Fruit fly (Drosophila melanogaster) whole organism, embryonic: ENCODE measurements around the gene CG1943.

Experiments used
- Ada2b ChIP-seq: fragments of 200-800 bp; sonication (Bioruptor generic); IDR thresholded peaks from 2 replicates; pipeline ENCODE4 v1.3.6; 2022; ENCODE audit warnings: missing biosample characterization, missing genetic modification characterization
- B-H1 ChIP-seq: fragments of 200-800 bp; sonication (Bioruptor generic); IDR thresholded peaks from 3 replicates; pipeline ENCODE4 v1.3.6; 2022; ENCODE audit warnings: missing biosample characterization, missing genetic modification characterization
- CG10267 ChIP-seq: fragments of 200-800 bp; sonication (Bioruptor generic); optimal IDR thresholded peaks from 2 replicates; lab custom pipeline; 2018; ENCODE audit warnings: missing biosample characterization, mild to moderate bottlenecking, missing genetic modification characterization, moderate library complexity
- CG11560 ChIP-seq: fragments of 200-800 bp; sonication (Bioruptor generic); IDR thresholded peaks from 3 replicates; pipeline ENCODE4 v1.3.6; 2022; ENCODE audit warnings: missing biosample characterization, missing genetic modification characterization
- CG11695 ChIP-seq: fragments of 200-800 bp; sonication (Bioruptor generic); IDR thresholded peaks from 3 replicates; pipeline ENCODE4 v1.3.6; 2022; ENCODE audit warnings: missing biosample characterization, missing genetic modification characterization
- CG15479 ChIP-seq: fragments of 200-800 bp; sonication (Bioruptor generic); optimal IDR thresholded peaks from 3 replicates; lab custom pipeline; 2019; ENCODE audit warnings: missing biosample characterization, mild to moderate bottlenecking, missing genetic modification characterization, moderate library complexity
- CG16779 ChIP-seq: fragments of 200-800 bp; sonication (Bioruptor generic); IDR thresholded peaks from 2 replicates; pipeline ENCODE4 v1.3.6; 2022; ENCODE audit warnings: missing biosample characterization, missing genetic modification characterization
- CG16813 ChIP-seq: fragments of 200-800 bp; sonication (Bioruptor generic); IDR thresholded peaks from 3 replicates; pipeline ENCODE4 v1.3.6; 2022; ENCODE audit warnings: missing biosample characterization, missing genetic modification characterization; ENCODE audit not compliant: partially characterized antibody
- CG17912 ChIP-seq: fragments of 200-800 bp; sonication (Bioruptor generic); optimal IDR thresholded peaks from 2 replicates; lab custom pipeline; 2018; ENCODE audit warnings: missing biosample characterization, mild to moderate bottlenecking, missing genetic modification characterization
- CG2199 ChIP-seq: fragments of 200-800 bp; sonication (Bioruptor generic); IDR thresholded peaks from 3 replicates; pipeline ENCODE4 v1.3.6; 2022; ENCODE audit warnings: missing biosample characterization, missing genetic modification characterization
- CG3065 ChIP-seq: fragments of 200-800 bp; sonication (Bioruptor generic); optimal IDR thresholded peaks from 2 replicates; lab custom pipeline; 2016; ENCODE audit warnings: missing biosample characterization, missing genetic modification characterization
- CG33213 ChIP-seq: fragments of 200-800 bp; sonication (Bioruptor generic); optimal IDR thresholded peaks from 3 replicates; lab custom pipeline; 2016; ENCODE audit warnings: missing biosample characterization, missing genetic modification characterization
- CG4328 ChIP-seq: fragments of 200-800 bp; sonication (Bioruptor generic); optimal IDR thresholded peaks from 3 replicates; lab custom pipeline; 2017; ENCODE audit warnings: missing biosample characterization, missing genetic modification reagents, missing genetic modification characterization
- CG5180 ChIP-seq: fragments of 200-800 bp; sonication (Bioruptor generic); optimal IDR thresholded peaks from 3 replicates; lab custom pipeline; 2017; ENCODE audit warnings: missing biosample characterization, missing genetic modification characterization, mild to moderate bottlenecking, moderate library complexity, missing genetic modification reagents
- CG8765 ChIP-seq: fragments of 200-800 bp; sonication (Bioruptor generic); IDR thresholded peaks from 2 replicates; pipeline ENCODE4 v1.3.6; 2022; ENCODE audit warnings: missing biosample characterization, missing genetic modification characterization
- CG9437 ChIP-seq: fragments of 200-800 bp; sonication (Bioruptor generic); optimal IDR thresholded peaks from 2 replicates; lab custom pipeline; 2018; ENCODE audit warnings: missing biosample characterization, mild to moderate bottlenecking, missing genetic modification characterization
- CHES-1-like ChIP-seq: fragments of 200-800 bp; sonication (Bioruptor generic); optimal IDR thresholded peaks from 2 replicates; lab custom pipeline; 2016; ENCODE audit warnings: missing biosample characterization, missing genetic modification characterization
- CrebB ChIP-seq: fragments of 200-800 bp; sonication (Bioruptor generic); optimal IDR thresholded peaks from 3 replicates; lab custom pipeline; 2018; ENCODE audit warnings: missing biosample characterization, mild to moderate bottlenecking, missing genetic modification characterization
- D ChIP-seq, 2 experiments: fragments of 200-800 bp in 1 of 2; fragments of >200 bp in 1 of 2; sonication (Bioruptor generic) in 1 of 2; optimal IDR thresholded peaks; 2 replicates in 1 of 2; 3 replicates in 1 of 2; lab custom pipeline; 2017; ENCODE audit warnings: mild to moderate bottlenecking in 1 of 2, missing biosample characterization in 1 of 2, missing genetic modification characterization in 1 of 2, missing genetic modification reagents in 1 of 2
- D19B ChIP-seq: fragments of 200-800 bp; sonication (Bioruptor generic); optimal IDR thresholded peaks from 2 replicates; lab custom pipeline; 2017; ENCODE audit warnings: missing biosample characterization, mild to moderate bottlenecking, missing genetic modification characterization
- Dll ChIP-seq: fragments of 200-800 bp; sonication (Bioruptor generic); IDR thresholded peaks from 4 replicates; pipeline ENCODE4 v1.3.6; 2022; ENCODE audit warnings: missing biosample characterization, missing genetic modification characterization; ENCODE audit not compliant: partially characterized antibody
- Dref ChIP-seq: fragments of 200-800 bp; sonication (Bioruptor generic); IDR thresholded peaks from 2 replicates; pipeline ENCODE4 v1.3.6; 2022; ENCODE audit warnings: missing biosample characterization, missing genetic modification characterization
- ERR ChIP-seq: fragments of 200-800 bp; sonication (Bioruptor generic); optimal IDR thresholded peaks from 2 replicates; lab custom pipeline; 2016; ENCODE audit warnings: missing biosample characterization, missing genetic modification characterization
- Gsc ChIP-seq: fragments of 200-800 bp; sonication (Bioruptor generic); IDR thresholded peaks from 2 replicates; pipeline ENCODE4 v1.3.6; 2022; ENCODE audit warnings: missing biosample characterization, missing genetic modification characterization
- Gug ChIP-seq: fragments of 200-800 bp; sonication (Bioruptor generic); IDR thresholded peaks from 4 replicates; pipeline ENCODE4 v1.3.6; 2022; ENCODE audit warnings: missing biosample characterization, missing genetic modification characterization
- HLH54F ChIP-seq: fragments of 200-800 bp; sonication (Bioruptor generic); optimal IDR thresholded peaks from 3 replicates; lab custom pipeline; 2016; ENCODE audit warnings: missing biosample characterization, missing genetic modification characterization
- Hr78 ChIP-seq, 2 experiments: fragments of 200-800 bp in 1 of 2; fragments of >200 bp in 1 of 2; sonication (Bioruptor generic) in 1 of 2; optimal IDR thresholded peaks; 2 replicates each; lab custom pipeline; 2017 to 2019; ENCODE audit warnings: missing biosample characterization in 2 of 2, missing genetic modification characterization in 2 of 2, mild to moderate bottlenecking in 1 of 2, moderate library complexity in 1 of 2
- Mrtf ChIP-seq: fragments of 200-800 bp; sonication (Bioruptor generic); IDR thresholded peaks from 3 replicates; pipeline ENCODE4 v1.3.6; 2022; ENCODE audit warnings: missing biosample characterization, missing genetic modification characterization
- NFAT ChIP-seq: fragments of 200-800 bp; sonication (Bioruptor generic); IDR thresholded peaks from 2 replicates; pipeline ENCODE4 v1.3.6; 2022; ENCODE audit warnings: missing biosample characterization, missing genetic modification characterization
- Optix ChIP-seq: fragments of 200-800 bp; sonication (Bioruptor generic); IDR thresholded peaks from 3 replicates; pipeline ENCODE4 v1.3.6; 2022; ENCODE audit warnings: missing biosample characterization, missing genetic modification characterization
- Poxn ChIP-seq: fragments of 200-800 bp; sonication (Bioruptor generic); IDR thresholded peaks from 2 replicates; pipeline ENCODE4 v1.3.6; 2022; ENCODE audit warnings: missing biosample characterization, missing genetic modification characterization
- Six4 ChIP-seq: fragments of 200-800 bp; sonication (Bioruptor generic); optimal IDR thresholded peaks from 2 replicates; lab custom pipeline; 2016; ENCODE audit warnings: missing biosample characterization, missing genetic modification characterization
- Sry-δ ChIP-seq: fragments of 200-800 bp; sonication (Bioruptor generic); optimal IDR thresholded peaks from 2 replicates; lab custom pipeline; 2016; ENCODE audit warnings: missing biosample characterization, missing genetic modification characterization
- ab ChIP-seq: fragments of 200-800 bp; sonication (Bioruptor generic); optimal IDR thresholded peaks from 2 replicates; lab custom pipeline; 2016; ENCODE audit warnings: missing biosample characterization, missing genetic modification characterization
- caup ChIP-seq: fragments of 200-800 bp; sonication (Bioruptor generic); optimal IDR thresholded peaks from 3 replicates; lab custom pipeline; 2017; ENCODE audit warnings: missing biosample characterization, mild to moderate bottlenecking, missing genetic modification characterization, moderate library complexity; ENCODE audit not compliant: severe bottlenecking
- chif ChIP-seq, 2 experiments: fragments of 200-800 bp; sonication (Bioruptor generic); optimal IDR thresholded peaks; 3 replicates each; lab custom pipeline; 2016; ENCODE audit warnings: missing biosample characterization in 2 of 2, missing genetic modification characterization in 2 of 2
- cwo ChIP-seq: fragments of 200-800 bp; sonication (Bioruptor generic); optimal IDR thresholded peaks from 3 replicates; lab custom pipeline; 2017; ENCODE audit warnings: missing biosample characterization, missing genetic modification characterization, mild to moderate bottlenecking, moderate library complexity, missing genetic modification reagents
- fru ChIP-seq: fragments of >200 bp; optimal IDR thresholded peaks from 2 replicates; lab custom pipeline; 2017
- gfzf ChIP-seq: fragments of 200-800 bp; sonication (Bioruptor generic); optimal IDR thresholded peaks from 2 replicates; lab custom pipeline; 2016; ENCODE audit warnings: missing biosample characterization, mild to moderate bottlenecking, missing genetic modification characterization, moderate library complexity
- gsb ChIP-seq: fragments of 200-800 bp; sonication (Bioruptor generic); IDR thresholded peaks from 2 replicates; pipeline ENCODE4 v1.3.6; 2022; ENCODE audit warnings: missing biosample characterization, missing genetic modification characterization
- hth ChIP-seq: fragments of >200 bp; optimal IDR thresholded peaks from 2 replicates; lab custom pipeline; 2017; ENCODE audit warnings: inconsistent platforms
- insv ChIP-seq, 2 experiments: fragments of 200-800 bp; sonication (Bioruptor generic); optimal IDR thresholded peaks; 3 replicates each; lab custom pipeline; 2016 to 2018; ENCODE audit warnings: missing biosample characterization in 2 of 2, missing genetic modification characterization in 2 of 2
- jumu ChIP-seq: fragments of 200-800 bp; sonication (Bioruptor generic); optimal IDR thresholded peaks from 3 replicates; lab custom pipeline; 2016; ENCODE audit warnings: missing biosample characterization, missing genetic modification characterization
- nerfin-1 ChIP-seq: fragments of 200-800 bp; sonication (Bioruptor generic); optimal IDR thresholded peaks from 3 replicates; lab custom pipeline; 2019; ENCODE audit warnings: missing biosample characterization, mild to moderate bottlenecking, missing genetic modification characterization, moderate library complexity
- org-1 ChIP-seq: fragments of 200-800 bp; sonication (Bioruptor generic); optimal IDR thresholded peaks from 2 replicates; lab custom pipeline; 2017; ENCODE audit warnings: missing biosample characterization, missing genetic modification characterization
- phol ChIP-seq: fragments of 200-800 bp; sonication (Bioruptor generic); optimal IDR thresholded peaks from 3 replicates; lab custom pipeline; 2018; ENCODE audit warnings: missing biosample characterization, mild to moderate bottlenecking, missing genetic modification characterization, moderate library complexity
- run ChIP-seq: fragments of 200-800 bp; sonication (Bioruptor generic); optimal IDR thresholded peaks from 3 replicates; lab custom pipeline; 2018; ENCODE audit warnings: missing biosample characterization, mild to moderate bottlenecking, missing genetic modification characterization
- ssp ChIP-seq: fragments of 200-800 bp; sonication (Bioruptor generic); IDR thresholded peaks from 2 replicates; pipeline ENCODE4 v1.3.6; 2022; ENCODE audit warnings: missing biosample characterization, missing genetic modification characterization
- sug ChIP-seq: fragments of 200-800 bp; optimal IDR thresholded peaks from 2 replicates; lab custom pipeline; 2019; ENCODE audit warnings: missing biosample characterization, mild to moderate bottlenecking, missing genetic modification characterization, moderate library complexity
- tio ChIP-seq: fragments of 200-800 bp; sonication (Bioruptor generic); optimal IDR thresholded peaks from 2 replicates; lab custom pipeline; 2017; ENCODE audit warnings: missing biosample characterization, missing genetic modification characterization, inconsistent platforms
- tup ChIP-seq: fragments of 200-800 bp; sonication (Bioruptor generic); optimal IDR thresholded peaks from 2 replicates; lab custom pipeline; 2016; ENCODE audit warnings: missing biosample characterization, mild to moderate bottlenecking, missing genetic modification characterization, moderate library complexity
- wek ChIP-seq: fragments of 200-800 bp; sonication (Bioruptor generic); optimal IDR thresholded peaks from 3 replicates; lab custom pipeline; 2018; ENCODE audit warnings: missing biosample characterization, mild to moderate bottlenecking, missing genetic modification characterization, moderate library complexity

The CG1943 gene

DNA sequence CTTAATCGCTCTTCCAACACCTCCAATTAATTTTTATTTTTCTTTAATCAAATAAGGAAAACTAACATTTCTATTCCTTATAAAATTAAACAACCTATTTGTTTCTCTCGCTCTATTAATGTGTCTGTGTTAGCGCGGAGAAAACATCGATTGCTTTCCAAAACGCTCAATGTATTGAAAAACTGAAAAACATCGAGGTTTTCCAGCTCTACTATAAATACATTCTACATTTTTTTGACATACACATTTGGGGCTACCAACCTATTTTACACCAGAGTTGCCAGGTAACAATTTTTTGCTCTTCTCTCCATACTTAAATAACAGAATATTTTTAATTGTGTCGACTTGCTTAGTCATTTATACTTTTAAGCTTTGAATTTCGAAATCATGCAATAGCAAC is 17.2 kb downstream of the CG1943 start (continued):
- no peak for TF ChIP-seq NFAT (GFP tag; lab: Robert Waterston, UW)
- no peak for TF ChIP-seq Ada2b (GFP tag; lab: Robert Waterston, UW)
- TF ChIP-seq cwo (GFP tag; lab: Kevin White, UChicago): no peak
- TF ChIP-seq CG3065: no peak
- peak; percentile 61 for TF ChIP-seq Dref (GFP tag; lab: Robert Waterston, UW)
- no peak for TF ChIP-seq Optix (GFP tag; lab: Robert Waterston, UW)
- TF ChIP-seq HLH54F: peak; percentile 24
- peak in 1 of 2 experiments; percentile 31 for TF ChIP-seq insv (GFP tag; optimal IDR thresholded peaks at IDR 0.05; lab: Kevin White, UChicago)
- TF ChIP-seq CG16813: peak; percentile 69
- peak; percentile 36 for TF ChIP-seq sug
- TF ChIP-seq wek (GFP tag; lab: Kevin White, UChicago): no peak
- TF ChIP-seq CrebB (tag; lab: Kevin White, UChicago): no peak
- TF ChIP-seq gfzf (GFP tag; lab: Kevin White, UChicago): peak; percentile 39
- TF ChIP-seq Hr78 (GFP tag; optimal IDR thresholded peaks at IDR 0.05; lab: Kevin White, UChicago): no peak
- TF ChIP-seq D (optimal IDR thresholded peaks at IDR 0.05; lab: Kevin White, UChicago): no peak
- no peak for TF ChIP-seq D (GFP tag; optimal IDR thresholded peaks at IDR 0.05; lab: Kevin White, UChicago)
- TF ChIP-seq Mrtf: no peak
- TF ChIP-seq chif (GFP tag; optimal IDR thresholded peaks at IDR 0.05; lab: Kevin White, UChicago): peak in 1 of 2 experiments; percentile 7
- TF ChIP-seq Sry-δ (GFP tag; lab: Kevin White, UChicago): peak; percentile 86
- no peak for TF ChIP-seq CG4328 (GFP tag; lab: Kevin White, UChicago)
- no peak for TF ChIP-seq org-1 (GFP tag; lab: Kevin White, UChicago)
- TF ChIP-seq CG15479 (GFP tag; lab: Kevin White, UChicago): no peak
- TF ChIP-seq jumu (GFP tag; lab: Kevin White, UChicago): peak; percentile 10
- TF ChIP-seq CG2199 (GFP tag; lab: Robert Waterston, UW): peak; percentile 73; the same call in 1 of the 3 replicates
- TF ChIP-seq B-H1 (GFP tag; lab: Robert Waterston, UW): no peak
- TF ChIP-seq CG9437 (GFP tag; lab: Kevin White, UChicago): no peak
- no peak for TF ChIP-seq D19B
- no peak for TF ChIP-seq CG11560 (tag; lab: Robert Waterston, UW)
- no peak for TF ChIP-seq tup
- no peak for TF ChIP-seq fru (lab: Kevin White, UChicago)
- TF ChIP-seq CG8765 (GFP tag; lab: Robert Waterston, UW): no peak
- TF ChIP-seq caup (GFP tag; lab: Kevin White, UChicago): no peak
- TF ChIP-seq Gug (GFP tag; lab: Robert Waterston, UW): no peak
- TF ChIP-seq CG10267: peak; percentile 70
- peak; percentile 15 for TF ChIP-seq CG17912 (GFP tag; lab: Kevin White, UChicago)
- no peak for TF ChIP-seq tio
- no peak for TF ChIP-seq Poxn
- no peak for TF ChIP-seq CG11695 (GFP tag; lab: Robert Waterston, UW)
- no peak for TF ChIP-seq run
- TF ChIP-seq gsb (GFP tag; lab: Robert Waterston, UW): no peak
- TF ChIP-seq CG33213 (GFP tag; lab: Kevin White, UChicago): peak; percentile 61
- TF ChIP-seq hth (lab: Kevin White, UChicago): no peak
- TF ChIP-seq ab: no peak
- TF ChIP-seq Dll (GFP tag; lab: Robert Waterston, UW): peak; percentile 75
- peak; percentile 37 for TF ChIP-seq phol (tag; lab: Kevin White, UChicago)
- no peak for TF ChIP-seq CG16779 (GFP tag; lab: Robert Waterston, UW)
- peak; percentile 43 for TF ChIP-seq CHES-1-like (GFP tag; lab: Kevin White, UChicago)
- no peak for TF ChIP-seq ERR
- no peak for TF ChIP-seq ssp (GFP tag; lab: Robert Waterston, UW)
- TF ChIP-seq Six4 (GFP tag; lab: Kevin White, UChicago): peak; percentile 4
- TF ChIP-seq nerfin-1: no peak
- TF ChIP-seq CG5180 (GFP tag; lab: Kevin White, UChicago): no peak
- no peak for TF ChIP-seq Gsc (GFP tag; lab: Robert Waterston, UW)
